Fruit fly (Drosophila melanogaster) whole organism, larva: Measurements from ENCODE around the gene CG46520.
"Not testable (repeated sequence)": the region's sequence is repeated elsewhere in the genome, so short reads cannot be mapped to it uniquely, and the experiment has no call there.

Source experiments
- noc ChIP-seq: fragments of 200-800 bp; sonication (Bioruptor generic); optimal IDR thresholded peaks from 3 replicates; lab custom pipeline; 2019; ENCODE audit warnings: missing biosample characterization, mild to moderate bottlenecking, missing genetic modification characterization, moderate library complexity

The CG46520 gene

DNA sequence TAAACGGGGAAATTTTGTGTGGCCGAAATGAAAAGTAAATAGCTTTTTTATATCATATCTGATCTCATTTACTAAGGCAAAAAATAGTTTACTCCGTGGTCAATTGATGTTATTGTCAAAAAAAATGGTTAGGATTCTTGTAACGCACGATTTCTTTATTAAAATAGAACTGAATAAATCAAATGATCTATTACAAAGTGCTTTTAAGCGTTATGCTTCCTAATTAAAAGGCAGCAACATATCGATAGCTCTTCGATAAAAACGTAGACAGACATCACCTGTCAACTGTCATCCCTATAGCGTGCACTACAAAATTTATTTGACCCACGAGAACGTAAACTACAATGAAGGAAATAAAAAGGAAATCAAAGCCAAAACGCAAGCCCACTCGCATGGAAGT is at the start of gene CG46520:
Gene CG46520, plus strand, starts transcription at position 301 of the 400 bp plus-strand sequence.
- TF ChIP-seq noc (tag; lab: Kevin White, UChicago), result not testable (repeated sequence)

DNA sequence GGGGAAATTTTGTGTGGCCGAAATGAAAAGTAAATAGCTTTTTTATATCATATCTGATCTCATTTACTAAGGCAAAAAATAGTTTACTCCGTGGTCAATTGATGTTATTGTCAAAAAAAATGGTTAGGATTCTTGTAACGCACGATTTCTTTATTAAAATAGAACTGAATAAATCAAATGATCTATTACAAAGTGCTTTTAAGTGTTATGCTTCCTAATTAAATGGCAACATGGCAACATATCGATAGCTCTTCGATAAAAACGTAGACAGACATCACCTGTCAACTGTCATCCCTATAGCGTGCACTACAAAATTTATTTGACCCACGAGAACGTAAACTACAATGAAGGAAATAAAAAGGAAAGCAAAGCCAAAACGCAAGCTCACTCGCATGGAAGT is 49.3 kb upstream of the CG46520 start, which contains the start of gene CG46512:
Gene CG46512, plus strand, starts transcription at position 301 of the 400 bp plus-strand sequence.
- not testable (repeated sequence) for TF ChIP-seq noc (tag; lab: Kevin White, UChicago)

DNA sequence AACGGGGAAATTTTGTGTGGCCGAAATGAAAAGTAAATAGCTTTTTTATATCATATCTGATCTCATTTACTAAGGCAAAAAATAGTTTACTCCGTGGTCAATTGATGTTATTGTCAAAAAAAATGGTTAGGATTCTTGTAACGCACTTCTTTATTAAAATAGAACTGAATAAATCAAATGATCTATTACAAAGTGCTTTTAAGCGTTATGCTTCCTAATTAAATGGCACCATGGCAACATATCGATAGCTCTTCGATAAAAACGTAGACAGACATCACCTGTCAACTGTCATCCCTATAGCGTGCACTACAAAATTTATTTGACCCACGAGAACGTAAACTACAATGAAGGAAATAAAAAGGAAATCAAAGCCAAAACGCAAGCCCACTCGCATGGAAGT is 44.4 kb upstream of the CG46520 start, which contains the start of gene CG46513:
Gene CG46513, plus strand, starts transcription at position 301 of the 400 bp plus-strand sequence.
- TF ChIP-seq noc (tag; lab: Kevin White, UChicago), result not testable (repeated sequence)

DNA sequence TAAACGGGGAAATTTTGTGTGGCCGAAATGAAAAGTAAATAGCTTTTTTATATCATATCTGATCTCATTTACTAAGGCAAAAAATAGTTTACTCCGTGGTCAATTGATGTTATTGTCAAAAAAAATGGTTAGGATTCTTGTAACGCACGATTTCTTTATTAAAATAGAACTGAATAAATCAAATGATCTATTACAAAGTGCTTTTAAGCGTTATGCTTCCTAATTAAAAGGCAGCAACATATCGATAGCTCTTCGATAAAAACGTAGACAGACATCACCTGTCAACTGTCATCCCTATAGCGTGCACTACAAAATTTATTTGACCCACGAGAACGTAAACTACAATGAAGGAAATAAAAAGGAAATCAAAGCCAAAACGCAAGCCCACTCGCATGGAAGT is 39.5 kb upstream of the CG46520 start, which contains the start of gene CG46514:
Gene CG46514, plus strand, starts transcription at position 301 of the 400 bp plus-strand sequence.
- TF ChIP-seq noc (tag; lab: Kevin White, UChicago), result not testable (repeated sequence)

DNA sequence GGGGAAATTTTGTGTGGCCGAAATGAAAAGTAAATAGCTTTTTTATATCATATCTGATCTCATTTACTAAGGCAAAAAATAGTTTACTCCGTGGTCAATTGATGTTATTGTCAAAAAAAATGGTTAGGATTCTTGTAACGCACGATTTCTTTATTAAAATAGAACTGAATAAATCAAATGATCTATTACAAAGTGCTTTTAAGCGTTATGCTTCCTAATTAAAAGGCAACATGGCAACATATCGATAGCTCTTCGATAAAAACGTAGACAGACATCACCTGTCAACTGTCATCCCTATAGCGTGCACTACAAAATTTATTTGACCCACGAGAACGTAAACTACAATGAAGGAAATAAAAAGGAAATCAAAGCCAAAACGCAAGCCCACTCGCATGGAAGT is 34.5 kb upstream of the CG46520 start, which contains the start of gene CG46515:
Gene CG46515, plus strand, starts transcription at position 301 of the 400 bp plus-strand sequence.
- TF ChIP-seq noc (tag; lab: Kevin White, UChicago), result not testable (repeated sequence)

DNA sequence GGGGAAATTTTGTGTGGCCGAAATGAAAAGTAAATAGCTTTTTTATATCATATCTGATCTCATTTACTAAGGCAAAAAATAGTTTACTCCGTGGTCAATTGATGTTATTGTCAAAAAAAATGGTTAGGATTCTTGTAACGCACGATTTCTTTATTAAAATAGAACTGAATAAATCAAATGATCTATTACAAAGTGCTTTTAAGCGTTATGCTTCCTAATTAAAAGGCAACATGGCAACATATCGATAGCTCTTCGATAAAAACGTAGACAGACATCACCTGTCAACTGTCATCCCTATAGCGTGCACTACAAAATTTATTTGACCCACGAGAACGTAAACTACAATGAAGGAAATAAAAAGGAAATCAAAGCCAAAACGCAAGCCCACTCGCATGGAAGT is 24.3 kb upstream of the CG46520 start, which contains the start of gene CG46516:
Gene CG46516, plus strand, starts transcription at position 301 of the 400 bp plus-strand sequence.
- not testable (repeated sequence) for TF ChIP-seq noc (tag; lab: Kevin White, UChicago)

DNA sequence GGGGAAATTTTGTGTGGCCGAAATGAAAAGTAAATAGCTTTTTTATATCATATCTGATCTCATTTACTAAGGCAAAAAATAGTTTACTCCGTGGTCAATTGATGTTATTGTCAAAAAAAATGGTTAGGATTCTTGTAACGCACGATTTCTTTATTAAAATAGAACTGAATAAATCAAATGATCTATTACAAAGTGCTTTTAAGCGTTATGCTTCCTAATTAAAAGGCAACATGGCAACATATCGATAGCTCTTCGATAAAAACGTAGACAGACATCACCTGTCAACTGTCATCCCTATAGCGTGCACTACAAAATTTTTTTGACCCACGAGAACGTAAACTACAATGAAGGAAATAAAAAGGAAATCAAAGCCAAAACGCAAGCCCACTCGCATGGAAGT is 19.3 kb upstream of the CG46520 start, which contains the start of gene CG46517:
Gene CG46517, plus strand, starts transcription at position 301 of the 400 bp plus-strand sequence.
- TF ChIP-seq noc (tag; lab: Kevin White, UChicago), result not testable (repeated sequence)

DNA sequence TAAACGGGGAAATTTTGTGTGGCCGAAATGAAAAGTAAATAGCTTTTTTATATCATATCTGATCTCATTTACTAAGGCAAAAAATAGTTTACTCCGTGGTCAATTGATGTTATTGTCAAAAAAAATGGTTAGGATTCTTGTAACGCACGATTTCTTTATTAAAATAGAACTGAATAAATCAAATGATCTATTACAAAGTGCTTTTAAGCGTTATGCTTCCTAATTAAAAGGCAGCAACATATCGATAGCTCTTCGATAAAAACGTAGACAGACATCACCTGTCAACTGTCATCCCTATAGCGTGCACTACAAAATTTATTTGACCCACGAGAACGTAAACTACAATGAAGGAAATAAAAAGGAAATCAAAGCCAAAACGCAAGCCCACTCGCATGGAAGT is 10.1 kb upstream of the CG46520 start, which contains the start of gene CG46518:
Gene CG46518, plus strand, starts transcription at position 301 of the 400 bp plus-strand sequence.
- not testable (repeated sequence) for TF ChIP-seq noc (tag; lab: Kevin White, UChicago)

DNA sequence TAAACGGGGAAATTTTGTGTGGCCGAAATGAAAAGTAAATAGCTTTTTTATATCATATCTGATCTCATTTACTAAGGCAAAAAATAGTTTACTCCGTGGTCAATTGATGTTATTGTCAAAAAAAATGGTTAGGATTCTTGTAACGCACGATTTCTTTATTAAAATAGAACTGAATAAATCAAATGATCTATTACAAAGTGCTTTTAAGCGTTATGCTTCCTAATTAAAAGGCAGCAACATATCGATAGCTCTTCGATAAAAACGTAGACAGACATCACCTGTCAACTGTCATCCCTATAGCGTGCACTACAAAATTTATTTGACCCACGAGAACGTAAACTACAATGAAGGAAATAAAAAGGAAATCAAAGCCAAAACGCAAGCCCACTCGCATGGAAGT is 5.1 kb upstream of the CG46520 start, which contains the start of gene CG46519:
Gene CG46519, plus strand, starts transcription at position 301 of the 400 bp plus-strand sequence.
- not testable (repeated sequence) for TF ChIP-seq noc (tag; lab: Kevin White, UChicago)

DNA sequence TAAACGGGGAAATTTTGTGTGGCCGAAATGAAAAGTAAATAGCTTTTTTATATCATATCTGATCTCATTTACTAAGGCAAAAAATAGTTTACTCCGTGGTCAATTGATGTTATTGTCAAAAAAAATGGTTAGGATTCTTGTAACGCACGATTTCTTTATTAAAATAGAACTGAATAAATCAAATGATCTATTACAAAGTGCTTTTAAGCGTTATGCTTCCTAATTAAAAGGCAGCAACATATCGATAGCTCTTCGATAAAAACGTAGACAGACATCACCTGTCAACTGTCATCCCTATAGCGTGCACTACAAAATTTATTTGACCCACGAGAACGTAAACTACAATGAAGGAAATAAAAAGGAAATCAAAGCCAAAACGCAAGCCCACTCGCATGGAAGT is 4.9 kb downstream of the CG46520 start, which contains the start of gene CG46521:
Gene CG46521, plus strand, starts transcription at position 301 of the 400 bp plus-strand sequence.
- TF ChIP-seq noc (tag; lab: Kevin White, UChicago), result not testable (repeated sequence)

DNA sequence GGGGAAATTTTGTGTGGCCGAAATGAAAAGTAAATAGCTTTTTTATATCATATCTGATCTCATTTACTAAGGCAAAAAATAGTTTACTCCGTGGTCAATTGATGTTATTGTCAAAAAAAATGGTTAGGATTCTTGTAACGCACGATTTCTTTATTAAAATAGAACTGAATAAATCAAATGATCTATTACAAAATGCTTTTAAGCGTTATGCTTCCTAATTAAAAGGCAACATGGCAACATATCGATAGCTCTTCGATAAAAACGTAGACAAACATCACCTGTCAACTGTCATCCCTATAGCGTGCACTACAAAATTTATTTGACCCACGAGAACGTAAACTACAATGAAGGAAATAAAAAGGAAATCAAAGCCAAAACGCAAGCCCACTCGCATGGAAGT is 9.9 kb downstream of the CG46520 start, which contains the start of gene CG46522:
Gene CG46522, plus strand, starts transcription at position 301 of the 400 bp plus-strand sequence.
- TF ChIP-seq noc (tag; lab: Kevin White, UChicago), result not testable (repeated sequence)

DNA sequence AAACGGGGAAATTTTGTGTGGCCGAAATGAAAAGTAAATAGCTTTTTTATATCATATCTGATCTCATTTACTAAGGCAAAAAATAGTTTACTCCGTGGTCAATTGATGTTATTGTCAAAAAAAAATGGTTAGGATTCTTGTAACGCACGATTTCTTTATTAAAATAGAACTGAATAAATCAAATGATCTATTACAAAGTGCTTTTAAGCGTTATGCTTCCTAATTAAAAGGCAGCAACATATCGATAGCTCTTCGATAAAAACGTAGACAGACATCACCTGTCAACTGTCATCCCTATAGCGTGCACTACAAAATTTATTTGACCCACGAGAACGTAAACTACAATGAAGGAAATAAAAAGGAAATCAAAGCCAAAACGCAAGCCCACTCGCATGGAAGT is 14.9 kb downstream of the CG46520 start, which contains the start of gene CG41562:
Gene CG41562, plus strand, starts transcription at position 301 of the 400 bp plus-strand sequence.
- not testable (repeated sequence) for TF ChIP-seq noc (tag; lab: Kevin White, UChicago)
